Fruit fly (Drosophila melanogaster) whole organism, prepupa: ENCODE data around the gene CG6847.
A peak's percentile ranks its signal among the peaks of the same experiment; 100 is the strongest.

Source experiments
- CG10631 ChIP-seq: fragments of 200-800 bp; sonication (Bioruptor generic); optimal IDR thresholded peaks from 2 replicates; lab custom pipeline; 2016; ENCODE audit warnings: missing biosample characterization, missing genetic modification characterization
- CG10669 ChIP-seq: fragments of 200-800 bp; sonication (Bioruptor generic); optimal IDR thresholded peaks from 3 replicates; lab custom pipeline; 2018; ENCODE audit warnings: missing biosample characterization, mild to moderate bottlenecking, missing genetic modification characterization, moderate library complexity
- CG11294 ChIP-seq: fragments of 200-800 bp; sonication (Bioruptor generic); IDR thresholded peaks from 2 replicates; pipeline ENCODE4 v1.3.6; 2022; ENCODE audit warnings: missing biosample characterization, missing genetic modification characterization
- CG11762 ChIP-seq: fragments of 200-800 bp; sonication (Bioruptor generic); optimal IDR thresholded peaks from 3 replicates; lab custom pipeline; 2016; ENCODE audit warnings: missing biosample characterization, missing genetic modification characterization; ENCODE audit not compliant: insufficient read depth
- CG11902 ChIP-seq: fragments of 200-800 bp; sonication (Bioruptor generic); optimal IDR thresholded peaks from 3 replicates; lab custom pipeline; 2016; ENCODE audit warnings: missing biosample characterization, missing genetic modification characterization
- CG15336 ChIP-seq: fragments of 200-800 bp; sonication (Bioruptor generic); IDR thresholded peaks from 2 replicates; pipeline ENCODE4 v1.3.6; 2022; ENCODE audit warnings: missing biosample characterization, missing genetic modification characterization
- CG1621 ChIP-seq: fragments of 200-800 bp; sonication (Bioruptor generic); optimal IDR thresholded peaks from 3 replicates; lab custom pipeline; 2018; ENCODE audit warnings: missing biosample characterization, mild to moderate bottlenecking, missing genetic modification characterization
- CG3032 ChIP-seq: fragments of 200-800 bp; optimal IDR thresholded peaks from 2 replicates; lab custom pipeline; 2019; ENCODE audit warnings: missing biosample characterization, mild to moderate bottlenecking, missing genetic modification characterization, moderate library complexity
- CG31627 ChIP-seq: fragments of 200-800 bp; sonication (Bioruptor generic); optimal IDR thresholded peaks from 3 replicates; lab custom pipeline; 2016; ENCODE audit warnings: missing biosample characterization, missing genetic modification characterization
- CG34406 ChIP-seq: fragments of 200-800 bp; sonication (Bioruptor generic); optimal IDR thresholded peaks from 3 replicates; lab custom pipeline; 2016; ENCODE audit warnings: missing biosample characterization, missing genetic modification characterization
- CG4318 ChIP-seq: fragments of 200-800 bp; sonication (Bioruptor generic); optimal IDR thresholded peaks from 3 replicates; lab custom pipeline; 2017; ENCODE audit warnings: missing biosample characterization, mild to moderate bottlenecking, missing genetic modification characterization
- CG6163 ChIP-seq: fragments of 200-800 bp; sonication (Bioruptor generic); IDR thresholded peaks from 3 replicates; pipeline ENCODE4 v1.3.6; 2022; ENCODE audit warnings: missing biosample characterization, missing genetic modification characterization
- CG6792 ChIP-seq: fragments of 200-800 bp; sonication (Bioruptor generic); optimal IDR thresholded peaks from 3 replicates; lab custom pipeline; 2016; ENCODE audit warnings: missing biosample characterization, missing genetic modification characterization
- CG6808 ChIP-seq: fragments of 200-800 bp; sonication (Bioruptor generic); optimal IDR thresholded peaks from 3 replicates; lab custom pipeline; 2017; ENCODE audit warnings: missing biosample characterization, missing genetic modification characterization, mild to moderate bottlenecking, moderate library complexity, missing genetic modification reagents
- CG7368 ChIP-seq: fragments of 200-800 bp; sonication (Bioruptor generic); optimal IDR thresholded peaks from 3 replicates; lab custom pipeline; 2016; ENCODE audit warnings: missing biosample characterization, missing genetic modification characterization
- CG8119 ChIP-seq: fragments of 200-800 bp; sonication (Bioruptor generic); IDR thresholded peaks from 3 replicates; pipeline ENCODE4 v1.3.6; 2022; ENCODE audit warnings: missing biosample characterization, missing genetic modification characterization
- CG8319 ChIP-seq: fragments of 200-800 bp; sonication (Bioruptor generic); optimal IDR thresholded peaks from 3 replicates; lab custom pipeline; 2016; ENCODE audit warnings: missing biosample characterization, missing genetic modification characterization
- CG8632 ChIP-seq: fragments of 200-800 bp; sonication (Bioruptor generic); optimal IDR thresholded peaks from 3 replicates; lab custom pipeline; 2016; ENCODE audit warnings: missing biosample characterization, missing genetic modification characterization
- CG9139 ChIP-seq: fragments of 200-800 bp; sonication (Bioruptor generic); optimal IDR thresholded peaks from 3 replicates; lab custom pipeline; 2017; ENCODE audit warnings: missing biosample characterization, mild to moderate bottlenecking, missing genetic modification characterization
- Eip75B ChIP-seq: fragments of 200-800 bp; sonication (Bioruptor generic); optimal IDR thresholded peaks from 3 replicates; lab custom pipeline; 2016; ENCODE audit warnings: missing biosample characterization, missing genetic modification characterization
- Eip78C ChIP-seq: fragments of 200-800 bp; sonication (Bioruptor generic); peaks from one replicate; lab custom pipeline; 2016; ENCODE audit warnings: missing biosample characterization, missing genetic modification characterization
- Ets96B ChIP-seq: fragments of 200-800 bp; optimal IDR thresholded peaks from 2 replicates; lab custom pipeline; 2019; ENCODE audit warnings: missing biosample characterization, mild to moderate bottlenecking, missing genetic modification characterization, moderate library complexity
- Gug ChIP-seq: fragments of 200-800 bp; sonication (Bioruptor generic); IDR thresholded peaks from 2 replicates; pipeline ENCODE4 v1.3.6; 2022; ENCODE audit warnings: missing biosample characterization, missing genetic modification characterization
- Hr39 ChIP-seq: fragments of 200-800 bp; sonication (Bioruptor generic); optimal IDR thresholded peaks from 2 replicates; lab custom pipeline; 2016; ENCODE audit warnings: missing biosample characterization, missing genetic modification characterization
- Hr4 ChIP-seq: fragments of 200-800 bp; sonication (Bioruptor generic); optimal IDR thresholded peaks from 3 replicates; lab custom pipeline; 2016; ENCODE audit warnings: missing biosample characterization, missing genetic modification characterization
- Lpt ChIP-seq: fragments of 200-800 bp; sonication (Bioruptor generic); optimal IDR thresholded peaks from 3 replicates; lab custom pipeline; 2016; ENCODE audit warnings: missing biosample characterization, missing genetic modification characterization
- Met ChIP-seq: fragments of 200-800 bp; sonication (Bioruptor generic); optimal IDR thresholded peaks from 3 replicates; lab custom pipeline; 2016; ENCODE audit warnings: missing biosample characterization, missing genetic modification characterization
- OdsH ChIP-seq: fragments of 200-800 bp; sonication (Bioruptor generic); optimal IDR thresholded peaks from 3 replicates; lab custom pipeline; 2016; ENCODE audit warnings: missing biosample characterization, missing genetic modification characterization
- Smox ChIP-seq: fragments of 200-800 bp; sonication (Bioruptor generic); optimal IDR thresholded peaks from 3 replicates; lab custom pipeline; 2016; ENCODE audit warnings: missing biosample characterization, missing genetic modification characterization
- Sox102F ChIP-seq: fragments of 200-800 bp; sonication (Bioruptor generic); optimal IDR thresholded peaks from 2 replicates; lab custom pipeline; 2016; ENCODE audit warnings: missing biosample characterization, mild to moderate bottlenecking, missing genetic modification characterization
- Sox14 ChIP-seq: fragments of 200-800 bp; sonication (Bioruptor generic); optimal IDR thresholded peaks from 3 replicates; lab custom pipeline; 2016; ENCODE audit warnings: missing biosample characterization, missing genetic modification characterization
- dac ChIP-seq: fragments of 200-800 bp; sonication (Bioruptor generic); optimal IDR thresholded peaks from 2 replicates; lab custom pipeline; 2017; ENCODE audit warnings: missing biosample characterization, mild to moderate bottlenecking, missing genetic modification characterization
- eg ChIP-seq: fragments of 200-800 bp; sonication (Bioruptor generic); IDR thresholded peaks from 3 replicates; pipeline ENCODE4 v1.3.6; 2022; ENCODE audit warnings: missing biosample characterization, missing genetic modification characterization
- esn ChIP-seq: fragments of 200-800 bp; sonication (Bioruptor generic); optimal IDR thresholded peaks from 2 replicates; lab custom pipeline; 2016; ENCODE audit warnings: missing biosample characterization, mild to moderate bottlenecking, missing genetic modification characterization, moderate library complexity
- fd59A ChIP-seq: fragments of 200-800 bp; sonication (Bioruptor generic); optimal IDR thresholded peaks from 2 replicates; lab custom pipeline; 2017; ENCODE audit warnings: missing biosample characterization, mild to moderate bottlenecking, missing genetic modification characterization, missing genetic modification reagents
- fd85E ChIP-seq: fragments of 200-800 bp; sonication (Bioruptor generic); optimal IDR thresholded peaks from 3 replicates; lab custom pipeline; 2016; ENCODE audit warnings: missing biosample characterization, missing genetic modification characterization
- net ChIP-seq: fragments of 200-800 bp; sonication (Bioruptor generic); optimal IDR thresholded peaks from 3 replicates; lab custom pipeline; 2016; ENCODE audit warnings: missing biosample characterization, missing genetic modification characterization
- pdm3 ChIP-seq: fragments of 200-800 bp; sonication (Bioruptor generic); optimal IDR thresholded peaks from 3 replicates; lab custom pipeline; 2016; ENCODE audit warnings: missing biosample characterization, missing genetic modification characterization
- salr ChIP-seq, 2 experiments: fragments of 200-800 bp; sonication (Bioruptor generic); optimal IDR thresholded peaks; 3 replicates each; lab custom pipeline; 2016 to 2018; ENCODE audit warnings: missing biosample characterization in 2 of 2, missing genetic modification characterization in 2 of 2, mild to moderate bottlenecking in 1 of 2
- spab ChIP-seq: fragments of 200-800 bp; sonication (Bioruptor generic); optimal IDR thresholded peaks from 2 replicates; lab custom pipeline; 2017; ENCODE audit warnings: missing biosample characterization, mild to moderate bottlenecking, missing genetic modification characterization, missing genetic modification reagents
- svp ChIP-seq: fragments of 200-800 bp; sonication (Bioruptor generic); peaks from one replicate; lab custom pipeline; 2016; ENCODE audit warnings: missing biosample characterization, missing genetic modification characterization
- topi ChIP-seq: fragments of 200-800 bp; sonication (Bioruptor generic); optimal IDR thresholded peaks from 3 replicates; lab custom pipeline; 2016; ENCODE audit warnings: missing biosample characterization, missing genetic modification characterization
- vri ChIP-seq: fragments of 200-800 bp; sonication (Bioruptor generic); optimal IDR thresholded peaks from 3 replicates; lab custom pipeline; 2016; ENCODE audit warnings: missing biosample characterization, mild to moderate bottlenecking, missing genetic modification characterization

CG6847 gene

dm6 chrX:17910941-17911703, at the start of gene CG6847 (continued):
- TF ChIP-seq CG3032 (tag; lab: Kevin White, UChicago) (peak; percentile 58), Hr39 (GFP tag; lab: Kevin White, UChicago) (peak; percentile 45), CG10669 (GFP tag; lab: Kevin White, UChicago) (peak; percentile 32), CG34406 (GFP tag; lab: Kevin White, UChicago) (peak; percentile 84), Lpt (peak; percentile 65), CG9139 (GFP tag; lab: Kevin White, UChicago) (peak; percentile 32), CG7368 (GFP tag; lab: Kevin White, UChicago) (no peak), CG11294 (GFP tag; lab: Robert Waterston, UW) (peak; percentile 19; the same call in 1 of the 2 replicates), dac (GFP tag; lab: Kevin White, UChicago) (peak; percentile 35), fd85E (GFP tag; lab: Kevin White, UChicago) (no peak)

- TF ChIP-seq Sox102F (GFP tag; lab: Kevin White, UChicago) (peak; percentile 18), Eip78C (GFP tag; lab: Kevin White, UChicago) (peak; percentile 27), topi (GFP tag; lab: Kevin White, UChicago) (no peak), CG6808 (no peak), Sox14 (GFP tag; lab: Kevin White, UChicago) (no peak), esn (GFP tag; lab: Kevin White, UChicago) (peak; percentile 32), svp (GFP tag; lab: Kevin White, UChicago) (no peak), CG6163 (GFP tag; lab: Robert Waterston, UW) (no peak)
These were observed 46.2 kb upstream of the CG6847 start for dm6 chrX:17865103-17865502.

- TF ChIP-seq spab (GFP tag; lab: Kevin White, UChicago): no peak
- TF ChIP-seq CG10669 (GFP tag; lab: Kevin White, UChicago): no peak
- TF ChIP-seq Sox14 (GFP tag; lab: Kevin White, UChicago): no peak
- TF ChIP-seq CG11294 (GFP tag; lab: Robert Waterston, UW): no peak
- TF ChIP-seq eg (GFP tag; lab: Robert Waterston, UW): 0 out of 3 replicates have a peak, but pooled peaks have one; percentile 23
- no peak for TF ChIP-seq Smox (GFP tag; lab: Kevin White, UChicago)
- TF ChIP-seq net (GFP tag; lab: Kevin White, UChicago): no peak
- TF ChIP-seq dac (GFP tag; lab: Kevin White, UChicago): no peak
- TF ChIP-seq esn (GFP tag; lab: Kevin White, UChicago): no peak
- peak; percentile 37; the same call in 1 of the 2 replicates for TF ChIP-seq CG15336 (GFP tag; lab: Robert Waterston, UW)
- TF ChIP-seq CG8119 (GFP tag; lab: Robert Waterston, UW): 0 out of 3 replicates have a peak, but pooled peaks have one; percentile 34
- TF ChIP-seq Sox102F (GFP tag; lab: Kevin White, UChicago): no peak
- no peak for TF ChIP-seq OdsH (GFP tag; lab: Kevin White, UChicago)
- peak; percentile 4 for TF ChIP-seq Hr4 (GFP tag; lab: Kevin White, UChicago)
- TF ChIP-seq CG4318 (GFP tag; lab: Kevin White, UChicago): no peak
- no peak for TF ChIP-seq Met (GFP tag; lab: Kevin White, UChicago)
- no peak for TF ChIP-seq CG9139 (GFP tag; lab: Kevin White, UChicago)
- no peak for TF ChIP-seq vri
- TF ChIP-seq CG8319 (GFP tag; lab: Kevin White, UChicago): no peak
- TF ChIP-seq salr (GFP tag; optimal IDR thresholded peaks at IDR 0.05; lab: Kevin White, UChicago): no peak
- TF ChIP-seq topi (GFP tag; lab: Kevin White, UChicago): no peak
- TF ChIP-seq CG34406 (GFP tag; lab: Kevin White, UChicago): no peak
- no peak for TF ChIP-seq Gug (GFP tag; lab: Robert Waterston, UW)
- no peak for TF ChIP-seq CG1621 (tag; lab: Kevin White, UChicago)
- TF ChIP-seq CG7368 (GFP tag; lab: Kevin White, UChicago): no peak
- no peak for TF ChIP-seq CG11902 (GFP tag; lab: Kevin White, UChicago)
- no peak for TF ChIP-seq pdm3 (GFP tag; lab: Kevin White, UChicago)
- TF ChIP-seq CG11762 (GFP tag; lab: Kevin White, UChicago): no peak
- TF ChIP-seq fd59A (GFP tag; lab: Kevin White, UChicago): no peak
- peak; percentile 47 for TF ChIP-seq svp (GFP tag; lab: Kevin White, UChicago)
- TF ChIP-seq CG6792: no peak
- no peak for TF ChIP-seq CG10631
- no peak for TF ChIP-seq CG31627
- peak; percentile 12 for TF ChIP-seq Eip75B (GFP tag; lab: Kevin White, UChicago)
- TF ChIP-seq CG8632: no peak
- TF ChIP-seq Ets96B (tag; lab: Kevin White, UChicago): no peak
- TF ChIP-seq CG3032 (tag; lab: Kevin White, UChicago): no peak
- no peak for TF ChIP-seq fd85E (GFP tag; lab: Kevin White, UChicago)
These were observed 40.5 kb upstream of the CG6847 start for dm6 chrX:17870614-17871394.
